Fruit fly (Drosophila melanogaster) whole organism, embryonic: ENCODE results near the gene beta'COP.
A peak's percentile ranks its signal among the peaks of the same experiment; 100 is the strongest.

Source experiments
- Bdp1 ChIP-seq: fragments of 200-800 bp; sonication (Bioruptor generic); optimal IDR thresholded peaks from 3 replicates; lab custom pipeline; 2016; ENCODE audit warnings: missing biosample characterization, missing genetic modification characterization
- BtbVII ChIP-seq: fragments of 200-800 bp; sonication (Bioruptor generic); optimal IDR thresholded peaks from 3 replicates; lab custom pipeline; 2017; ENCODE audit warnings: missing biosample characterization, mild to moderate bottlenecking, missing genetic modification characterization
- CG10979 ChIP-seq: fragments of 200-800 bp; sonication (Bioruptor generic); optimal IDR thresholded peaks from 2 replicates; lab custom pipeline; 2018; ENCODE audit warnings: missing biosample characterization, mild to moderate bottlenecking, missing genetic modification characterization, moderate library complexity
- CG12155 ChIP-seq: fragments of 200-800 bp; sonication (Bioruptor generic); optimal IDR thresholded peaks from 3 replicates; lab custom pipeline; 2016; ENCODE audit warnings: missing biosample characterization, missing genetic modification characterization
- CG12744 ChIP-seq: fragments of 200-800 bp; sonication (Bioruptor generic); optimal IDR thresholded peaks from 2 replicates; lab custom pipeline; 2016; ENCODE audit warnings: missing biosample characterization, missing genetic modification characterization
- CG12942 ChIP-seq: fragments of 200-800 bp; sonication (Bioruptor generic); optimal IDR thresholded peaks from 3 replicates; lab custom pipeline; 2016; ENCODE audit warnings: missing biosample characterization, missing genetic modification characterization
- CG13424 ChIP-seq: fragments of 200-800 bp; sonication (Bioruptor generic); optimal IDR thresholded peaks from 2 replicates; lab custom pipeline; 2019; ENCODE audit warnings: missing biosample characterization, mild to moderate bottlenecking, missing genetic modification characterization, moderate library complexity
- CG17359 ChIP-seq: fragments of 200-800 bp; sonication (Bioruptor generic); optimal IDR thresholded peaks from 3 replicates; lab custom pipeline; 2018; ENCODE audit warnings: missing biosample characterization, mild to moderate bottlenecking, missing genetic modification characterization, moderate library complexity
- CG2889 ChIP-seq: fragments of 200-800 bp; sonication (Bioruptor generic); IDR thresholded peaks from 3 replicates; pipeline ENCODE4 v1.3.6; 2022; ENCODE audit warnings: missing biosample characterization, missing genetic modification characterization
- CG32767 ChIP-seq: fragments of 200-800 bp; sonication (Bioruptor generic); IDR thresholded peaks from 2 replicates; pipeline ENCODE4 v1.3.6; 2022; ENCODE audit warnings: missing biosample characterization, missing genetic modification characterization
- CG32772 ChIP-seq: fragments of 200-800 bp; sonication (Bioruptor generic); IDR thresholded peaks from 2 replicates; pipeline ENCODE4 v1.3.6; 2022; ENCODE audit warnings: missing biosample characterization, missing genetic modification characterization
- CG34224 ChIP-seq: fragments of 200-800 bp; sonication (Bioruptor generic); IDR thresholded peaks from 3 replicates; pipeline ENCODE4 v1.3.6; 2022; ENCODE audit warnings: missing biosample characterization, missing genetic modification characterization; ENCODE audit not compliant: partially characterized antibody
- CG4282 ChIP-seq: fragments of 200-800 bp; sonication (Bioruptor generic); optimal IDR thresholded peaks from 2 replicates; lab custom pipeline; 2016; ENCODE audit warnings: missing biosample characterization, missing genetic modification characterization
- CG5245 ChIP-seq: fragments of 200-800 bp; sonication (Bioruptor generic); optimal IDR thresholded peaks from 3 replicates; lab custom pipeline; 2016; ENCODE audit warnings: missing biosample characterization, missing genetic modification characterization
- CG6791 ChIP-seq: fragments of 200-800 bp; sonication (Bioruptor generic); IDR thresholded peaks from 3 replicates; pipeline ENCODE4 v1.3.6; 2022; ENCODE audit warnings: missing biosample characterization, missing genetic modification characterization; ENCODE audit not compliant: partially characterized antibody
- CG9609 ChIP-seq: fragments of 200-800 bp; sonication (Bioruptor generic); optimal IDR thresholded peaks from 3 replicates; lab custom pipeline; 2016; ENCODE audit warnings: missing biosample characterization, missing genetic modification characterization
- Dll ChIP-seq: fragments of 200-800 bp; sonication (Bioruptor generic); IDR thresholded peaks from 4 replicates; pipeline ENCODE4 v1.3.6; 2022; ENCODE audit warnings: missing biosample characterization, missing genetic modification characterization; ENCODE audit not compliant: partially characterized antibody
- E2f1 ChIP-seq: fragments of 200-800 bp; sonication (Bioruptor generic); IDR thresholded peaks from 2 replicates; pipeline ENCODE4 v1.3.6; 2022; ENCODE audit warnings: missing biosample characterization, missing genetic modification characterization
- Fer2 ChIP-seq: fragments of 200-800 bp; sonication (Bioruptor generic); optimal IDR thresholded peaks from 2 replicates; lab custom pipeline; 2018; ENCODE audit warnings: missing biosample characterization, mild to moderate bottlenecking, missing genetic modification characterization, moderate library complexity
- HLHmδ ChIP-seq: fragments of 200-800 bp; sonication (Bioruptor generic); optimal IDR thresholded peaks from 2 replicates; lab custom pipeline; 2018; ENCODE audit warnings: missing biosample characterization, mild to moderate bottlenecking, missing genetic modification characterization, moderate library complexity
- Hand ChIP-seq: fragments of 200-800 bp; sonication (Bioruptor generic); optimal IDR thresholded peaks from 2 replicates; lab custom pipeline; 2017; ENCODE audit warnings: mild to moderate bottlenecking, missing biosample characterization, missing genetic modification reagents, missing genetic modification characterization
- HmgZ ChIP-seq: fragments of 200-800 bp; sonication (Bioruptor generic); optimal IDR thresholded peaks from 2 replicates; lab custom pipeline; 2018; ENCODE audit warnings: missing biosample characterization, mild to moderate bottlenecking, missing genetic modification characterization
- Hr51 ChIP-seq, 2 experiments: fragments of 200-800 bp; sonication (Bioruptor generic); optimal IDR thresholded peaks; 2 replicates in 1 of 2; 3 replicates in 1 of 2; lab custom pipeline; 2016 to 2018; ENCODE audit warnings: missing biosample characterization in 2 of 2, missing genetic modification characterization in 2 of 2, mild to moderate bottlenecking in 1 of 2, moderate library complexity in 1 of 2
- Lpt ChIP-seq: fragments of >200 bp; optimal IDR thresholded peaks from 2 replicates; lab custom pipeline; 2018; ENCODE audit warnings: missing biosample characterization, missing genetic modification characterization
- MESR4 ChIP-seq: fragments of 200-800 bp; sonication (Bioruptor generic); optimal IDR thresholded peaks from 2 replicates; lab custom pipeline; 2018; ENCODE audit warnings: missing biosample characterization, mild to moderate bottlenecking, missing genetic modification characterization, moderate library complexity
- Mes4 ChIP-seq: fragments of 200-800 bp; sonication (Bioruptor generic); optimal IDR thresholded peaks from 2 replicates; lab custom pipeline; 2016; ENCODE audit warnings: missing biosample characterization, missing genetic modification characterization
- NC2β ChIP-seq: fragments of 200-800 bp; sonication (Bioruptor generic); optimal IDR thresholded peaks from 2 replicates; lab custom pipeline; 2016; ENCODE audit warnings: missing biosample characterization, missing genetic modification characterization
- NK7.1 ChIP-seq: fragments of 200-800 bp; sonication (Bioruptor generic); optimal IDR thresholded peaks from 3 replicates; lab custom pipeline; 2016; ENCODE audit warnings: missing biosample characterization, missing genetic modification characterization
- Nf-YC ChIP-seq: fragments of 200-800 bp; optimal IDR thresholded peaks from 3 replicates; lab custom pipeline; 2019; ENCODE audit warnings: missing biosample characterization, mild to moderate bottlenecking, missing genetic modification characterization, moderate library complexity
- Opbp ChIP-seq: fragments of 200-800 bp; sonication (Bioruptor generic); IDR thresholded peaks from 3 replicates; pipeline ENCODE4 v1.3.6; 2022; ENCODE audit warnings: missing biosample characterization, missing genetic modification characterization; ENCODE audit not compliant: partially characterized antibody
- Trl ChIP-seq, 3 experiments: fragments of >200 bp in 2 of 3; fragments of 200-800 bp in 1 of 3; sonication (Bioruptor generic) in 1 of 3; optimal IDR thresholded peaks; 2 replicates in 1 of 3; 3 replicates in 2 of 3; lab custom pipeline; 2016 to 2017; ENCODE audit warnings: missing biosample characterization in 1 of 3, missing genetic modification characterization in 1 of 3
- chif ChIP-seq, 2 experiments: fragments of 200-800 bp; sonication (Bioruptor generic); optimal IDR thresholded peaks; 3 replicates each; lab custom pipeline; 2016; ENCODE audit warnings: missing biosample characterization in 2 of 2, missing genetic modification characterization in 2 of 2
- corto ChIP-seq: fragments of 200-800 bp; sonication (Bioruptor generic); optimal IDR thresholded peaks from 2 replicates; lab custom pipeline; 2016; ENCODE audit warnings: missing biosample characterization, mild to moderate bottlenecking, missing genetic modification characterization, moderate library complexity
- en ChIP-seq: fragments of 200-800 bp; sonication (Bioruptor generic); optimal IDR thresholded peaks from 2 replicates; lab custom pipeline; 2016; ENCODE audit warnings: missing biosample characterization, missing genetic modification characterization
- gfzf ChIP-seq: fragments of 200-800 bp; sonication (Bioruptor generic); optimal IDR thresholded peaks from 2 replicates; lab custom pipeline; 2016; ENCODE audit warnings: missing biosample characterization, mild to moderate bottlenecking, missing genetic modification characterization, moderate library complexity
- gsb ChIP-seq: fragments of 200-800 bp; sonication (Bioruptor generic); IDR thresholded peaks from 2 replicates; pipeline ENCODE4 v1.3.6; 2022; ENCODE audit warnings: missing biosample characterization, missing genetic modification characterization
- hkb ChIP-seq, 2 experiments: fragments of 200-800 bp in 1 of 2; fragments of >200 bp in 1 of 2; sonication (Bioruptor generic) in 1 of 2; IDR thresholded peaks in 1 of 2; optimal IDR thresholded peaks in 1 of 2; 2 replicates each; pipeline versions ENCODE4 v1.3.6 to Lab custom; 2017 to 2022; ENCODE audit warnings: missing biosample characterization in 1 of 2, missing genetic modification characterization in 1 of 2
- lab ChIP-seq: fragments of 200-800 bp; sonication (Bioruptor generic); optimal IDR thresholded peaks from 3 replicates; lab custom pipeline; 2017; ENCODE audit warnings: missing biosample characterization, missing genetic modification characterization, mild to moderate bottlenecking, moderate library complexity, missing genetic modification reagents
- luna ChIP-seq: fragments of 200-800 bp; sonication (Bioruptor generic); optimal IDR thresholded peaks from 2 replicates; lab custom pipeline; 2016; ENCODE audit warnings: missing biosample characterization, missing genetic modification characterization
- mam ChIP-seq: fragments of 200-800 bp; sonication (Bioruptor generic); optimal IDR thresholded peaks from 3 replicates; lab custom pipeline; 2016; ENCODE audit warnings: missing biosample characterization, missing genetic modification characterization
- pum ChIP-seq: fragments of 200-800 bp; sonication (Bioruptor generic); optimal IDR thresholded peaks from 2 replicates; lab custom pipeline; 2016; ENCODE audit warnings: missing biosample characterization, missing genetic modification characterization
- row ChIP-seq: fragments of 200-800 bp; sonication (Bioruptor generic); IDR thresholded peaks from 3 replicates; pipeline ENCODE4 v1.3.6; 2022; ENCODE audit warnings: missing biosample characterization, missing genetic modification characterization
- scrt ChIP-seq: fragments of 200-800 bp; sonication (Bioruptor generic); optimal IDR thresholded peaks from 2 replicates; lab custom pipeline; 2018; ENCODE audit warnings: missing biosample characterization, mild to moderate bottlenecking, missing genetic modification characterization, moderate library complexity
- sd ChIP-seq: fragments of 200-800 bp; sonication (Bioruptor generic); optimal IDR thresholded peaks from 3 replicates; lab custom pipeline; 2018; ENCODE audit warnings: missing biosample characterization, mild to moderate bottlenecking, missing genetic modification characterization, moderate library complexity
- sob ChIP-seq: fragments of 200-800 bp; sonication (Bioruptor generic); IDR thresholded peaks from 2 replicates; pipeline ENCODE4 v1.3.6; 2022; ENCODE audit warnings: missing biosample characterization, missing genetic modification characterization
- sug ChIP-seq: fragments of 200-800 bp; optimal IDR thresholded peaks from 2 replicates; lab custom pipeline; 2019; ENCODE audit warnings: missing biosample characterization, mild to moderate bottlenecking, missing genetic modification characterization, moderate library complexity
- unc-4 ChIP-seq: fragments of 200-800 bp; sonication (Bioruptor generic); IDR thresholded peaks from 2 replicates; pipeline ENCODE4 v1.3.6; 2022; ENCODE audit warnings: missing biosample characterization, missing genetic modification characterization; ENCODE audit not compliant: partially characterized antibody
- unpg ChIP-seq: fragments of 200-800 bp; sonication (Bioruptor generic); optimal IDR thresholded peaks from 3 replicates; lab custom pipeline; 2018; ENCODE audit warnings: missing biosample characterization, mild to moderate bottlenecking, missing genetic modification characterization, moderate library complexity
- vfl ChIP-seq: fragments of 200-800 bp; sonication (Bioruptor generic); optimal IDR thresholded peaks from 2 replicates; lab custom pipeline; 2016; ENCODE audit warnings: missing biosample characterization, missing genetic modification characterization

The beta'COP gene

DNA sequence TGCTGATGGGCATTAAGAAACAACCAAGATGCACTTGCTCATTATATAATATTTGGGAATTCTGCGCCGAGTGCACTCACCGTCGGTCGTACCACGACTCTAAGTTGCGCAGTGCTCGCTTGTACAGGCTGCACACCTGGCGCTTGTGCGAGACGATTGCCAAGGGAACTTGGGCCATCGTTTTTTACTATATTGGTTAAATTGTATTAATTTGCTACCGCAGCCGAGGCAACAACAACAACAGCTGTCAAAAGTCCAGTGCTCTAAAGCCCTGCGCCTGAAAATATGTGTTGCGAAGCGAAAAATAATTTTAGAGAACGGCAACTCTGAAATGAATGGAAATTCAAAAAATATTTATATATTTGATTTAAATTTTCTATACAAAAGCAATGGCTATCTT, 7.9 kb upstream of the beta'COP start, which contains the start of gene ND-B22:
Gene ND-B22, minus strand, starts transcription at position 349 of the 400 bp plus-strand sequence.
- peak in 1 of 2 experiments; percentile 5 for TF ChIP-seq Hr51 (GFP tag; optimal IDR thresholded peaks at IDR 0.05; lab: Kevin White, UChicago)
- TF ChIP-seq row (GFP tag; lab: Robert Waterston, UW) = peak; percentile 31; the same call in 1 of the 3 replicates
- peak; percentile 65 for TF ChIP-seq HmgZ (tag; lab: Kevin White, UChicago)
- TF ChIP-seq lab (GFP tag; lab: Kevin White, UChicago) = peak; percentile 57
- no peak for TF ChIP-seq Trl (optimal IDR thresholded peaks at IDR 0.05; lab: Kevin White, UChicago)
- peak; percentile 31 for TF ChIP-seq Trl (GFP tag; optimal IDR thresholded peaks at IDR 0.05; lab: Kevin White, UChicago)
- TF ChIP-seq HLHmδ (GFP tag; lab: Kevin White, UChicago) = no peak
- peak; percentile 47 for TF ChIP-seq Nf-YC
- TF ChIP-seq unc-4 (GFP tag; lab: Robert Waterston, UW) = no peak
- peak; percentile 51 for TF ChIP-seq CG12155 (GFP tag; lab: Kevin White, UChicago)
- TF ChIP-seq CG13424 = no peak
- no peak for TF ChIP-seq Mes4 (GFP tag; lab: Kevin White, UChicago)
- TF ChIP-seq CG4282 (GFP tag; lab: Kevin White, UChicago) = no peak
- no peak for TF ChIP-seq CG9609 (GFP tag; lab: Kevin White, UChicago)
- TF ChIP-seq CG12744 = no peak
- TF ChIP-seq sob (GFP tag; lab: Robert Waterston, UW) = peak; percentile 66
- peak; percentile 55; the same call in 2 of the 3 replicates for TF ChIP-seq Opbp (GFP tag; lab: Robert Waterston, UW)
- no peak for TF ChIP-seq CG32767
- peak; percentile 24 for TF ChIP-seq CG12942 (GFP tag; lab: Kevin White, UChicago)
- no peak for TF ChIP-seq corto (GFP tag; lab: Kevin White, UChicago)
- peak; percentile 26 for TF ChIP-seq pum (GFP tag; lab: Kevin White, UChicago)
- TF ChIP-seq Fer2 (tag; lab: Kevin White, UChicago) = peak; percentile 19
- peak; percentile 66 for TF ChIP-seq Bdp1 (GFP tag; lab: Kevin White, UChicago)
- TF ChIP-seq NK7.1 = peak; percentile 34
- no peak for TF ChIP-seq CG32772 (GFP tag; lab: Robert Waterston, UW)
- peak; percentile 25 for TF ChIP-seq CG17359 (tag; lab: Kevin White, UChicago)
- TF ChIP-seq CG6791 = 0 out of 3 replicates have a peak, but pooled peaks have one; percentile 41
- TF ChIP-seq CG34224 (GFP tag; lab: Robert Waterston, UW) = peak; percentile 52; the same call in 1 of the 3 replicates
- no peak for TF ChIP-seq luna (GFP tag; lab: Kevin White, UChicago)
- TF ChIP-seq gfzf (GFP tag; lab: Kevin White, UChicago) = no peak
- TF ChIP-seq chif (GFP tag; optimal IDR thresholded peaks at IDR 0.05; lab: Kevin White, UChicago) = peak in 1 of 2 experiments; percentile 2
- no peak for TF ChIP-seq BtbVII
- TF ChIP-seq gsb (GFP tag; lab: Robert Waterston, UW) = no peak
- peak; percentile 37; the same call in 1 of the 4 replicates for TF ChIP-seq Dll (GFP tag; lab: Robert Waterston, UW)
- peak; percentile 58 for TF ChIP-seq mam
- peak; percentile 22 for TF ChIP-seq CG10979
- no peak for TF ChIP-seq vfl (GFP tag; lab: Kevin White, UChicago)
- peak; percentile 90 for TF ChIP-seq MESR4 (GFP tag; lab: Kevin White, UChicago)
- no peak for TF ChIP-seq CG2889
- TF ChIP-seq unpg (GFP tag; lab: Kevin White, UChicago) = peak; percentile 19
- TF ChIP-seq Hand (GFP tag; lab: Kevin White, UChicago) = no peak
- TF ChIP-seq sug (tag; lab: Kevin White, UChicago) = peak; percentile 53
- TF ChIP-seq sd (tag; lab: Kevin White, UChicago) = no peak
- TF ChIP-seq NC2β = peak; percentile 17
- no peak for TF ChIP-seq E2f1 (GFP tag; lab: Robert Waterston, UW)
- no peak for TF ChIP-seq hkb (optimal IDR thresholded peaks at IDR 0.05; lab: Kevin White, UChicago)
- peak; percentile 34; the same call in 1 of the 2 replicates for TF ChIP-seq hkb (GFP tag; IDR thresholded peaks at IDR 0.05; lab: Robert Waterston, UW)
- TF ChIP-seq Lpt (GFP tag; lab: Kevin White, UChicago) = no peak
- peak; percentile 24 for TF ChIP-seq scrt (GFP tag; lab: Kevin White, UChicago)
- no peak for TF ChIP-seq en (GFP tag; lab: Kevin White, UChicago)
- peak; percentile 25 for TF ChIP-seq CG5245 (GFP tag; lab: Kevin White, UChicago)
